Worm (Caenorhabditis elegans): ENCODE data around the gene ZC84.1.

The ZC84.1 gene

ce11 chrIII:9237626-9238025 is 31.5 kb upstream of the ZC84.1 start:
- TF ChIP-seq pha-4 (tag; optimal IDR thresholded peaks at IDR 0.05): peak; percentile 2
- TF ChIP-seq mml-1 (tag; optimal IDR thresholded peaks at IDR 0.05): no peak
- TF ChIP-seq elt-2 (tag; optimal IDR thresholded peaks at IDR 0.05): peak; percentile 42
- no peak for TF ChIP-seq aly-2 (tag; optimal IDR thresholded peaks at IDR 0.05)
- TF ChIP-seq pqm-1 (tag; optimal IDR thresholded peaks at IDR 0.05): peak; percentile 11
- TF ChIP-seq daf-12 (tag; optimal IDR thresholded peaks at IDR 0.05): no peak

- no peak for TF ChIP-seq nhr-23 (tag; optimal IDR thresholded peaks at IDR 0.05)
- no peak for TF ChIP-seq fkh-2 (tag; optimal IDR thresholded peaks at IDR 0.05)
- TF ChIP-seq mml-1 (tag; optimal IDR thresholded peaks at IDR 0.05): no peak
- TF ChIP-seq nhr-11 (tag; optimal IDR thresholded peaks at IDR 0.05): no peak
- TF ChIP-seq elt-1 (tag; optimal IDR thresholded peaks at IDR 0.05): no peak
- no peak for TF ChIP-seq pqm-1 (tag; optimal IDR thresholded peaks at IDR 0.05)
- TF ChIP-seq elt-2 (tag; optimal IDR thresholded peaks at IDR 0.05): no peak
- TF ChIP-seq lin-39 (tag; optimal IDR thresholded peaks at IDR 0.05): no peak
- no peak for TF ChIP-seq nhr-43 (tag; optimal IDR thresholded peaks at IDR 0.05; ENCODE audit: poor library complexity, severe bottlenecking)
- no peak for TF ChIP-seq egl-5 (tag; optimal IDR thresholded peaks at IDR 0.05)
- TF ChIP-seq fkh-10 (GFP tag; optimal IDR thresholded peaks at IDR 0.05): no peak
- no peak for TF ChIP-seq ceh-82 (tag; optimal IDR thresholded peaks at IDR 0.05)
- no peak for TF ChIP-seq unc-62 (GFP tag; optimal IDR thresholded peaks at IDR 0.05)
- no peak for TF ChIP-seq nhr-77 (tag; optimal IDR thresholded peaks at IDR 0.05)
- TF ChIP-seq ztf-4 (tag; optimal IDR thresholded peaks at IDR 0.05): no peak
- no peak for TF ChIP-seq nfya-1 (tag; optimal IDR thresholded peaks at IDR 0.05; ENCODE audit: insufficient read depth)
- TF ChIP-seq egl-27 (tag; optimal IDR thresholded peaks at IDR 0.05): no peak
Measured at ce11 chrIII:9236228-9236627, 30.1 kb upstream of the ZC84.1 start, which contains the start of gene T23G5.2. TSS of gene T23G5.2 (minus strand) at chrIII:9236328.

ce11 chrIII:9231173-9231572 is 25.1 kb upstream of the ZC84.1 start, which contains the start of gene T23G5.3:
TSS of gene T23G5.3 (minus strand) at chrIII:9231273.
- no peak for TF ChIP-seq nhr-12 (tag; optimal IDR thresholded peaks at IDR 0.05)

- no peak for TF ChIP-seq lin-15B (tag; optimal IDR thresholded peaks at IDR 0.05)
Measured at ce11 chrIII:9228722-9229121, 22.6 kb upstream of the ZC84.1 start, which contains the start of gene rnr-1. TSS of gene rnr-1 (minus strand) at chrIII:9228798.

ce11 chrIII:9228190-9228589 is 22.1 kb upstream of the ZC84.1 start:
- no peak for TF ChIP-seq nhr-76 (tag; optimal IDR thresholded peaks at IDR 0.05)
- no peak for TF ChIP-seq mdl-1 (tag; optimal IDR thresholded peaks at IDR 0.05)
- TF ChIP-seq sea-2 (GFP tag; optimal IDR thresholded peaks at IDR 0.05): no peak
- TF ChIP-seq fos-1 (tag; optimal IDR thresholded peaks at IDR 0.05): no peak
- no peak for TF ChIP-seq ztf-11 (tag; optimal IDR thresholded peaks at IDR 0.05)
- no peak for TF ChIP-seq tbx-2 (tag; optimal IDR thresholded peaks at IDR 0.05)
- no peak for TF ChIP-seq lsy-12 (tag; optimal IDR thresholded peaks at IDR 0.05)
- TF ChIP-seq elt-1 (tag; optimal IDR thresholded peaks at IDR 0.05): no peak
- TF ChIP-seq egl-5 (tag; optimal IDR thresholded peaks at IDR 0.05): no peak
- no peak for TF ChIP-seq unc-39 (tag; optimal IDR thresholded peaks at IDR 0.05)
- no peak for TF ChIP-seq unc-62 (GFP tag; optimal IDR thresholded peaks at IDR 0.05)
- TF ChIP-seq pha-4 (tag; optimal IDR thresholded peaks at IDR 0.05): peak; percentile 85
- peak; percentile 5 for TF ChIP-seq lin-39 (tag; optimal IDR thresholded peaks at IDR 0.05)
- no peak for TF ChIP-seq jun-1 (tag; optimal IDR thresholded peaks at IDR 0.05)
- no peak for TF ChIP-seq nhr-67 (tag; optimal IDR thresholded peaks at IDR 0.05)
- no peak for TF ChIP-seq elt-3 (tag; optimal IDR thresholded peaks at IDR 0.05)
- no peak for TF ChIP-seq nhr-237 (tag; optimal IDR thresholded peaks at IDR 0.05)
- TF ChIP-seq nhr-43 (tag; optimal IDR thresholded peaks at IDR 0.05; ENCODE audit: poor library complexity, severe bottlenecking): no peak
- no peak for TF ChIP-seq ceh-9 (tag; optimal IDR thresholded peaks at IDR 0.05)
- peak; percentile 10 for TF ChIP-seq elt-2 (tag; optimal IDR thresholded peaks at IDR 0.05)
- TF ChIP-seq egl-27 (tag; optimal IDR thresholded peaks at IDR 0.05): no peak
- TF ChIP-seq nhr-23 (tag; optimal IDR thresholded peaks at IDR 0.05): no peak
- TF ChIP-seq nhr-28 (tag; optimal IDR thresholded peaks at IDR 0.05): no peak
- TF ChIP-seq mml-1 (tag; optimal IDR thresholded peaks at IDR 0.05): no peak
- TF ChIP-seq ceh-28 (tag; optimal IDR thresholded peaks at IDR 0.05): no peak
- no peak for TF ChIP-seq ama-1 (optimal IDR thresholded peaks at IDR 0.05)
- no peak for TF ChIP-seq fkh-10 (GFP tag; optimal IDR thresholded peaks at IDR 0.05)
- TF ChIP-seq lin-15B (tag; optimal IDR thresholded peaks at IDR 0.05): peak; percentile 67
- no peak for TF ChIP-seq zag-1 (tag; optimal IDR thresholded peaks at IDR 0.05)
- peak; percentile 13 for TF ChIP-seq pqm-1 (tag; optimal IDR thresholded peaks at IDR 0.05)
- TF ChIP-seq ZK546.5 (tag; optimal IDR thresholded peaks at IDR 0.05): no peak
- TF ChIP-seq ztf-4 (tag; optimal IDR thresholded peaks at IDR 0.05): no peak
- no peak for TF ChIP-seq daf-12 (tag; optimal IDR thresholded peaks at IDR 0.05)
- no peak for TF ChIP-seq aly-2 (tag; optimal IDR thresholded peaks at IDR 0.05)
- TF ChIP-seq nhr-77 (tag; optimal IDR thresholded peaks at IDR 0.05): no peak
- TF ChIP-seq nhr-25 (tag; optimal IDR thresholded peaks at IDR 0.05): peak; percentile 48
- no peak for TF ChIP-seq skn-1 (tag; optimal IDR thresholded peaks at IDR 0.05)
- TF ChIP-seq nhr-11 (tag; optimal IDR thresholded peaks at IDR 0.05): no peak
- no peak for TF ChIP-seq fkh-2 (tag; optimal IDR thresholded peaks at IDR 0.05)
- peak; percentile 60 for TF ChIP-seq nfya-1 (tag; optimal IDR thresholded peaks at IDR 0.05; ENCODE audit: insufficient read depth)
- TF ChIP-seq ceh-82 (tag; optimal IDR thresholded peaks at IDR 0.05): no peak
